Worm (Caenorhabditis elegans): ENCODE data around the gene K10C2.7.

DNA sequence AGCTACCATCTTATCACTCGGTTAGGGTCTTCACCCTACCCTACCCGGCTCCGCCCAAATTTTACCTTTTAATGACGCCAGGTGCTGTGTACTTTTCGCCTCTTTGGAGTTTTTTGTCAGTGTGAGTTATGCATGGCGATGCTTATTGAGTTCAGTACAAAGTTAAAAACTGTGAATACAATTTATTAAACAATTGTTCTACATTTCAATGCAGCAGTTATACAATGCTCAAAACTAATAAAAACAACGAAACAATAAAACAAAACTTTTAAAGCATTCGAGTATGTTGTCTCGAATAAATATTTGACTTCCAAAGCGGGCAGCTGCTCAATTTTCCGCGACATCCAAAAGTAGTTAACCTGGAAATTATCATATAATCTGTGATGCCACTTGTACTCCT lies 12.8 kb downstream of the K10C2.7 start, which contains the start of gene ctsa-2:
- TF ChIP-seq dpl-1 (GFP tag; optimal IDR thresholded peaks at IDR 0.05) (no peak), ceh-100 (GFP tag; IDR thresholded peaks at IDR 0.05) (no peak)
